Worm (Caenorhabditis elegans): ENCODE measurements around the gene K12H6.2.

DNA sequence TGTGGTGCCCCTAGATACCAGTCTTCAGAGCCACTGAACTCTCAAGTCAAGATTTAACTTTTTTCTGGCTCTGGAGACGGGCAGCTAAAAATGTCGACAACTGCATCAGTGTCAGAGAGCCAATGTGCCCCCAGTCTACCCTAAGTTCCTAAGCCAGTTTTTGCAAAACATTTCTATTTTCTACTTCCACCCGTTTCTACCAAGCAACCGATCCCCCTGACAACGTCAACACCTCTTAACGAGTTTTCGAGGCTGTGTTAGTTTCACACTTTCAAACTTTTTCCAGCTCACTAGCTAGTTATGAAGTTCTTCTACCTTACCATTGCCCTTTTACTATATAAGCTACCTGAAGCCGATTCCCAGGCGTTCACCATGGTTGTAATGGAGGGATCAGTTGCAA lies 48.9 kb upstream of the K12H6.2 start, which contains the start of gene Y110A2AL.5:
- TF ChIP-seq hlh-30 (tag; optimal IDR thresholded peaks at IDR 0.05; ENCODE audit: insufficient read depth) (no peak), nhr-11 (tag; optimal IDR thresholded peaks at IDR 0.05) (no peak), skn-1 (tag; optimal IDR thresholded peaks at IDR 0.05) (no peak), php-3 (GFP tag; IDR thresholded peaks at IDR 0.05) (no peak), snpc-4 (tag; optimal IDR thresholded peaks at IDR 0.05) (no peak)
